Fruit fly (Drosophila melanogaster): ENCODE measurements around the gene Tsp.

The Tsp gene

dm6 chr2L:6656264-6656676 lies 52.6 kb downstream of the Tsp start, which contains the start of gene CG31633 (continued):
- TF ChIP-seq ssp (GFP tag; IDR thresholded peaks at IDR 0.05): no peak
- peak in 1 of 2 experiments; percentile 79 for TF ChIP-seq crp (GFP tag; optimal IDR thresholded peaks at IDR 0.05)
- TF ChIP-seq Lpt (GFP tag; optimal IDR thresholded peaks at IDR 0.05): no peak
- peak; percentile 80; the same call in 1 of the 4 replicates for TF ChIP-seq chinmo (GFP tag; IDR thresholded peaks at IDR 0.05; ENCODE audit: partially characterized antibody)
- no peak for TF ChIP-seq ttk (GFP tag; IDR thresholded peaks at IDR 0.05)
- peak; percentile 10 for TF ChIP-seq pzg (GFP tag; optimal IDR thresholded peaks at IDR 0.05)
- TF ChIP-seq CG10543 (GFP tag; optimal IDR thresholded peaks at IDR 0.05): no peak
- no peak for TF ChIP-seq MTF-1 (GFP tag; optimal IDR thresholded peaks at IDR 0.05; ENCODE audit: borderline replicate concordance)
- peak; percentile 40; the same call in 1 of the 2 replicates for TF ChIP-seq inv (GFP tag; IDR thresholded peaks at IDR 0.05; ENCODE audit: partially characterized antibody)
- TF ChIP-seq hbn (GFP tag; IDR thresholded peaks at IDR 0.05; ENCODE audit: partially characterized antibody): peak; percentile 56; the same call in 1 of the 2 replicates
- TF ChIP-seq Sry-β (GFP tag; optimal IDR thresholded peaks at IDR 0.05): no peak
- peak; percentile 77 for TF ChIP-seq vnd (GFP tag; IDR thresholded peaks at IDR 0.05; ENCODE audit: partially characterized antibody)
- no peak for TF ChIP-seq CG9215 (GFP tag; IDR thresholded peaks at IDR 0.05)
- TF ChIP-seq hkb (optimal IDR thresholded peaks at IDR 0.05): no peak
- TF ChIP-seq hkb (GFP tag; IDR thresholded peaks at IDR 0.05): no peak
- no peak for TF ChIP-seq Opbp (GFP tag; IDR thresholded peaks at IDR 0.05; ENCODE audit: partially characterized antibody)
- TF ChIP-seq Atf3 (GFP tag; optimal IDR thresholded peaks at IDR 0.05): no peak
- peak; percentile 54; the same call in 1 of the 2 replicates for TF ChIP-seq MBD-R2 (GFP tag; IDR thresholded peaks at IDR 0.05)
- TF ChIP-seq ems (GFP tag; optimal IDR thresholded peaks at IDR 0.05): no peak
- TF ChIP-seq Pdp1 (GFP tag; optimal IDR thresholded peaks at IDR 0.05): peak in 1 of 2 experiments; percentile 48
- no peak for TF ChIP-seq sima (GFP tag; optimal IDR thresholded peaks at IDR 0.05)
- peak; percentile 85 for TF ChIP-seq CG14860 (GFP tag; IDR thresholded peaks at IDR 0.05; ENCODE audit: partially characterized antibody)

DNA sequence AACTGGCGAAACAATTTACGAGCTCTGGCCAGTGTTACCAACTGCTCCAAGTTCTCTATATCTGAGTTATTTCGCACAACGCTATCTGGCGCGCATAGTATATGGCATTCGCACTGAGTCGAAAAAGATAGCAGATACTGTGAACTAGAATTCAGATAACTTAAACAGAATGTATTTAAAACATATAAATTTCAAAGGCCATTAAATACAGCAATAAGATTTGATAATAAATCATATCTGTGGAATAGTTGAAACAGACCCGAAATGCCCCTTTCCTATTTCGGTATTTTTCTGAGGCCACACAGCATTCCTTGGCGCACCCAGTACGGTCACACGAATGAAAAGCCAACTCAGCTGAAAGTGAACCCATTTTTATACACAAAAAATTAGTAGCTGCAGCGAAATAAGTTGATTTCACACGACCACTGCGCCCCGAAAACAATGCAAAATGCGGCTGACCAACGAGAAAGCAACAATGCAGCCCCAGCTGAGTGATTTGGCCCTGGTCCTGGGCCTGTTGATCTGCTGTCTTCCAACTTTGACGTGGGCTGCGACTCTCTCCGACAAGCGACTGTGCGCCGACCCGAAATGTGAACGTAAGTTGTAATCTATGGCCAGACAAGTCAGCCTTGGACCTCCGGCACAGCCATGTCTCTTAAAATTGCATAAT lies 59.7 kb downstream of the Tsp start, which contains the start of the genes CG31635 and Tango1:
Gene CG31635, minus strand, starts transcription at position 30 of the 670 bp plus-strand sequence.
Gene Tango1, plus strand, starts transcription at position 304 of the 670 bp plus-strand sequence.
- TF ChIP-seq lilli (GFP tag; optimal IDR thresholded peaks at IDR 0.05) (peak; percentile 14), Scr (GFP tag; IDR thresholded peaks at IDR 0.05; ENCODE audit: partially characterized antibody) (no peak), CG12299 (tag; optimal IDR thresholded peaks at IDR 0.05) (peak; percentile 35), dmrt11E (tag; optimal IDR thresholded peaks at IDR 0.05) (peak; percentile 10), Antp (GFP tag; optimal IDR thresholded peaks at IDR 0.05) (peak; percentile 13), Blimp-1 (GFP tag; optimal IDR thresholded peaks at IDR 0.05) (no peak), CG7928 (GFP tag; optimal IDR thresholded peaks at IDR 0.05) (peak; percentile 13), Xbp1 (GFP tag; optimal IDR thresholded peaks at IDR 0.05) (peak; percentile 10), CG14860 (GFP tag; IDR thresholded peaks at IDR 0.05; ENCODE audit: partially characterized antibody) (no peak), pros (GFP tag; optimal IDR thresholded peaks at IDR 0.05) (no peak), CG10959 (GFP tag; IDR thresholded peaks at IDR 0.05) (no peak), CG30403 (GFP tag; optimal IDR thresholded peaks at IDR 0.05) (peak; percentile 30), CG13287 (GFP tag; IDR thresholded peaks at IDR 0.05; ENCODE audit: partially characterized antibody) (peak; percentile 24; the same call in 1 of the 2 replicates), YL-1 (GFP tag; optimal IDR thresholded peaks at IDR 0.05) (peak; percentile 61), Rfx (GFP tag; IDR thresholded peaks at IDR 0.05) (no peak; the same call in 1 of the 2 replicates), Hr3 (GFP tag; optimal IDR thresholded peaks at IDR 0.05) (peak; percentile 25), CG3726 (GFP tag; IDR thresholded peaks at IDR 0.05) (no peak), Med (GFP tag) (peak; percentile 82), Hey (tag; optimal IDR thresholded peaks at IDR 0.05) (no peak), HLH54F (GFP tag; optimal IDR thresholded peaks at IDR 0.05) (peak; percentile 36), pita (GFP tag; optimal IDR thresholded peaks at IDR 0.05) (no peak), schlank (tag; optimal IDR thresholded peaks at IDR 0.05) (no peak), CG13624 (GFP tag; optimal IDR thresholded peaks at IDR 0.05) (peak; percentile 36), NK7.1 (GFP tag; optimal IDR thresholded peaks at IDR 0.05) (no peak), CG9215 (GFP tag; IDR thresholded peaks at IDR 0.05) (peak; percentile 43), CG7556 (GFP tag; optimal IDR thresholded peaks at IDR 0.05) (no peak), Hr78 (GFP tag; optimal IDR thresholded peaks at IDR 0.05) (no peak), CG15601 (tag; optimal IDR thresholded peaks at IDR 0.05) (peak; percentile 18)
